Worm (Caenorhabditis elegans): ENCODE measurements around the gene ptr-16.

Gene ptr-16

ce11 chrV:1158247-1158646 lies 7.3 kb upstream of the ptr-16 start (continued):
- TF ChIP-seq unc-39 (tag; optimal IDR thresholded peaks at IDR 0.05) (no peak), gei-8 (GFP tag; optimal IDR thresholded peaks at IDR 0.05) (peak; percentile 66), spr-1 (tag; optimal IDR thresholded peaks at IDR 0.05) (no peak), dmd-8 (GFP tag; IDR thresholded peaks at IDR 0.05) (no peak), attf-4 (tag; optimal IDR thresholded peaks at IDR 0.05) (no peak), ztf-11 (tag; optimal IDR thresholded peaks at IDR 0.05) (no peak), Y48G9A.11 (GFP tag; IDR thresholded peaks at IDR 0.05) (peak; percentile 57; the same call in 1 of the 2 replicates), zip-2 (tag; optimal IDR thresholded peaks at IDR 0.05) (no peak), R02D3.7 (tag; optimal IDR thresholded peaks at IDR 0.05) (no peak), hmg-1.1 (GFP tag; IDR thresholded peaks at IDR 0.05) (0 out of 2 replicates have a peak, but pooled peaks have one; percentile 26), Y5F2A.4 (GFP tag; optimal IDR thresholded peaks at IDR 0.05) (peak; percentile 19), lin-38 (GFP tag; IDR thresholded peaks at IDR 0.05) (peak; percentile 30; the same call in 1 of the 2 replicates), Y75B8A.6 (GFP tag; IDR thresholded peaks at IDR 0.05) (no peak), sdz-12 (GFP tag; optimal IDR thresholded peaks at IDR 0.05) (no peak), ceh-20 (GFP tag; IDR thresholded peaks at IDR 0.05) (no peak), egl-43 (GFP tag; IDR thresholded peaks at IDR 0.05) (peak; percentile 70), D1046.2 (GFP tag; IDR thresholded peaks at IDR 0.05) (no peak), skn-1 (tag; optimal IDR thresholded peaks at IDR 0.05) (no peak), lin-1 (GFP tag; IDR thresholded peaks at IDR 0.05) (no peak), hlh-11 (tag; optimal IDR thresholded peaks at IDR 0.05) (no peak), ztf-7 (tag; optimal IDR thresholded peaks at IDR 0.05) (no peak), zfp-3 (GFP tag; conservative IDR thresholded peaks at IDR 0.05) (no peak), nhr-28 (tag; optimal IDR thresholded peaks at IDR 0.05) (no peak), fos-1 (tag; optimal IDR thresholded peaks at IDR 0.05) (no peak), fkh-10 (GFP tag; optimal IDR thresholded peaks at IDR 0.05) (no peak), ceh-44 (GFP tag; IDR thresholded peaks at IDR 0.05) (no peak), dve-1 (tag; optimal IDR thresholded peaks at IDR 0.05; ENCODE audit: insufficient read depth) (no peak), saeg-2 (GFP tag; IDR thresholded peaks at IDR 0.05) (no peak; the same call in 1 of the 2 replicates), unc-130 (GFP tag; optimal IDR thresholded peaks at IDR 0.05) (no peak), ceh-28 (tag; optimal IDR thresholded peaks at IDR 0.05) (peak; percentile 15), zfp-2 (tag; optimal IDR thresholded peaks at IDR 0.05) (no peak), snpc-1.2 (GFP tag; IDR thresholded peaks at IDR 0.05) (no peak), Y105C5A.15 (GFP tag; IDR thresholded peaks at IDR 0.05) (0 out of 2 replicates have a peak, but pooled peaks have one; percentile 65), set-16 (GFP tag; IDR thresholded peaks at IDR 0.05) (no peak), hlh-30 (tag; optimal IDR thresholded peaks at IDR 0.05; ENCODE audit: insufficient read depth) (no peak), lim-7 (GFP tag; IDR thresholded peaks at IDR 0.05) (peak; percentile 47; the same call in 1 of the 2 replicates), dmd-9 (GFP tag; IDR thresholded peaks at IDR 0.05) (no peak), arid-1 (GFP tag; conservative IDR thresholded peaks at IDR 0.05) (peak; percentile 64; the same call in 1 of the 2 replicates), daf-8 (GFP tag; IDR thresholded peaks at IDR 0.05) (no peak), mes-2 (tag; optimal IDR thresholded peaks at IDR 0.05; ENCODE audit: poor library complexity, severe bottlenecking) (peak; percentile 63), spr-3 (GFP tag; optimal IDR thresholded peaks at IDR 0.05) (no peak), F44E2.7 (GFP tag; IDR thresholded peaks at IDR 0.05) (0 out of 2 replicates have a peak, but pooled peaks have one; percentile 39), ama-1 (optimal IDR thresholded peaks at IDR 0.05) (peak; percentile 94), ZK337.2 (GFP tag; IDR thresholded peaks at IDR 0.05) (no peak), ZK546.5 (tag; optimal IDR thresholded peaks at IDR 0.05) (no peak), tra-1 (GFP tag; IDR thresholded peaks at IDR 0.05) (peak; percentile 58; the same call in 1 of the 2 replicates), ceh-62 (tag; optimal IDR thresholded peaks at IDR 0.05) (no peak), mdt-29 (GFP tag; IDR thresholded peaks at IDR 0.05) (no peak), nhr-6 (tag; optimal IDR thresholded peaks at IDR 0.05) (no peak), zip-11 (GFP tag; IDR thresholded peaks at IDR 0.05) (no peak), ces-1 (GFP tag; optimal IDR thresholded peaks at IDR 0.05) (no peak), ceh-32 (tag; optimal IDR thresholded peaks at IDR 0.05; ENCODE audit: poor library complexity) (no peak)

Measured in whole organism, L4 larva.